Fruit fly (Drosophila melanogaster) whole organism, embryonic: ENCODE results near the gene thoc6.

ENCODE experiments used
- Adf1 ChIP-seq: fragments of 200-800 bp; sonication (Bioruptor generic); IDR thresholded peaks from 2 replicates; pipeline ENCODE4 v1.3.6; 2022; ENCODE audit warnings: missing biosample characterization, missing genetic modification characterization
- BEAF-32 ChIP-seq: fragments of 200-800 bp; sonication (Bioruptor generic); optimal IDR thresholded peaks from 3 replicates; lab custom pipeline; 2017; ENCODE audit warnings: missing biosample characterization, missing genetic modification characterization, mild to moderate bottlenecking, moderate library complexity, missing genetic modification reagents
- CG11247 ChIP-seq: fragments of 200-800 bp; sonication (Bioruptor generic); IDR thresholded peaks from 2 replicates; pipeline ENCODE4 v1.3.6; 2022; ENCODE audit warnings: missing biosample characterization, missing genetic modification characterization
- CG13775 ChIP-seq: fragments of 200-800 bp; sonication (Bioruptor generic); optimal IDR thresholded peaks from 3 replicates; lab custom pipeline; 2017; ENCODE audit warnings: missing biosample characterization, mild to moderate bottlenecking, missing genetic modification characterization
- CG15696 ChIP-seq: fragments of 200-800 bp; sonication (Bioruptor generic); optimal IDR thresholded peaks from 2 replicates; lab custom pipeline; 2019; ENCODE audit warnings: missing biosample characterization, mild to moderate bottlenecking, missing genetic modification characterization, moderate library complexity
- CG1602 ChIP-seq: fragments of 200-800 bp; sonication (Bioruptor generic); optimal IDR thresholded peaks from 3 replicates; lab custom pipeline; 2016; ENCODE audit warnings: missing biosample characterization, missing genetic modification characterization
- CG18011 ChIP-seq: fragments of 200-800 bp; sonication (Bioruptor generic); optimal IDR thresholded peaks from 2 replicates; lab custom pipeline; 2017; ENCODE audit warnings: missing biosample characterization, missing genetic modification characterization, mild to moderate bottlenecking, moderate library complexity, missing genotype
- CG2116 ChIP-seq: fragments of 200-800 bp; sonication (Bioruptor generic); optimal IDR thresholded peaks from 3 replicates; lab custom pipeline; 2018; ENCODE audit warnings: missing biosample characterization, mild to moderate bottlenecking, missing genetic modification characterization
- CG2678 ChIP-seq: fragments of 200-800 bp; sonication (Bioruptor generic); optimal IDR thresholded peaks from 3 replicates; lab custom pipeline; 2019; ENCODE audit warnings: missing biosample characterization, mild to moderate bottlenecking, missing genetic modification characterization, moderate library complexity
- CG30431 ChIP-seq: fragments of 200-800 bp; sonication (Bioruptor generic); optimal IDR thresholded peaks from 2 replicates; lab custom pipeline; 2017; ENCODE audit warnings: missing biosample characterization, missing genetic modification characterization
- CG31224 ChIP-seq: fragments of 200-800 bp; sonication (Bioruptor generic); IDR thresholded peaks from 2 replicates; pipeline ENCODE4 v1.3.6; 2022; ENCODE audit warnings: missing biosample characterization, missing genetic modification characterization
- CG3995 ChIP-seq: fragments of 200-800 bp; sonication (Bioruptor generic); optimal IDR thresholded peaks from 3 replicates; lab custom pipeline; 2016; ENCODE audit warnings: missing biosample characterization, missing genetic modification characterization
- CG4328 ChIP-seq: fragments of 200-800 bp; sonication (Bioruptor generic); optimal IDR thresholded peaks from 3 replicates; lab custom pipeline; 2017; ENCODE audit warnings: missing biosample characterization, missing genetic modification reagents, missing genetic modification characterization
- CG6654 ChIP-seq: fragments of 200-800 bp; sonication (Bioruptor generic); optimal IDR thresholded peaks from 2 replicates; lab custom pipeline; 2017; ENCODE audit warnings: missing biosample characterization, mild to moderate bottlenecking, missing genetic modification characterization
- CG7357 ChIP-seq: fragments of 200-800 bp; sonication (Bioruptor generic); IDR thresholded peaks from 3 replicates; pipeline ENCODE4 v1.3.6; 2022; ENCODE audit warnings: missing biosample characterization, missing genetic modification characterization
- CG7556 ChIP-seq: fragments of 200-800 bp; sonication (Bioruptor generic); optimal IDR thresholded peaks from 2 replicates; lab custom pipeline; 2017; ENCODE audit warnings: missing biosample characterization, mild to moderate bottlenecking, missing genetic modification characterization
- CG8924 ChIP-seq: fragments of 200-800 bp; optimal IDR thresholded peaks from 3 replicates; lab custom pipeline; 2019; ENCODE audit warnings: missing biosample characterization, mild to moderate bottlenecking, missing genetic modification characterization, moderate library complexity
- Dll ChIP-seq: fragments of 200-800 bp; sonication (Bioruptor generic); IDR thresholded peaks from 4 replicates; pipeline ENCODE4 v1.3.6; 2022; ENCODE audit warnings: missing biosample characterization, missing genetic modification characterization; ENCODE audit not compliant: partially characterized antibody
- H2.0 ChIP-seq: fragments of 200-800 bp; sonication (Bioruptor generic); IDR thresholded peaks from 2 replicates; pipeline ENCODE4 v1.3.6; 2022; ENCODE audit warnings: missing biosample characterization, missing genetic modification characterization
- Hr3 ChIP-seq: fragments of 200-800 bp; sonication (Bioruptor generic); optimal IDR thresholded peaks from 3 replicates; lab custom pipeline; 2016; ENCODE audit warnings: missing biosample characterization, missing genetic modification characterization
- Med ChIP-seq: fragments of 200-800 bp; sonication (Bioruptor generic); peaks from one replicate; lab custom pipeline; 2016; ENCODE audit warnings: missing biosample characterization, missing genetic modification characterization, mild to moderate bottlenecking, inconsistent platforms, moderate library complexity
- Meics ChIP-seq: fragments of 200-800 bp; sonication (Bioruptor generic); optimal IDR thresholded peaks from 2 replicates; lab custom pipeline; 2017; ENCODE audit warnings: missing biosample characterization, mild to moderate bottlenecking, missing genetic modification characterization
- NfI ChIP-seq: fragments of 200-800 bp; sonication (Bioruptor generic); optimal IDR thresholded peaks from 3 replicates; lab custom pipeline; 2018; ENCODE audit warnings: missing biosample characterization, mild to moderate bottlenecking, missing genetic modification characterization, moderate library complexity
- Pdp1 ChIP-seq, 2 experiments: fragments of 200-800 bp; sonication (Bioruptor generic); optimal IDR thresholded peaks; 3 replicates each; lab custom pipeline; 2016; ENCODE audit warnings: missing biosample characterization in 2 of 2, missing genetic modification characterization in 2 of 2, mild to moderate bottlenecking in 1 of 2, moderate library complexity in 1 of 2
- Rfx ChIP-seq: fragments of 200-800 bp; sonication (Bioruptor generic); IDR thresholded peaks from 2 replicates; pipeline ENCODE4 v1.3.6; 2022; ENCODE audit warnings: missing biosample characterization, missing genetic modification characterization
- Sox100B ChIP-seq: fragments of 200-800 bp; sonication (Bioruptor generic); optimal IDR thresholded peaks from 3 replicates; lab custom pipeline; 2018; ENCODE audit warnings: missing biosample characterization, mild to moderate bottlenecking, missing genetic modification characterization
- Spps ChIP-seq: fragments of 200-800 bp; sonication (Bioruptor generic); optimal IDR thresholded peaks from 2 replicates; lab custom pipeline; 2018; ENCODE audit warnings: missing biosample characterization, mild to moderate bottlenecking, missing genetic modification characterization
- Taf1 ChIP-seq: fragments of 200-800 bp; sonication (Bioruptor generic); IDR thresholded peaks from 2 replicates; pipeline ENCODE4 v1.3.6; 2022; ENCODE audit warnings: missing biosample characterization, missing genetic modification characterization
- Vsx1 ChIP-seq: fragments of 200-800 bp; sonication (Bioruptor generic); optimal IDR thresholded peaks from 2 replicates; lab custom pipeline; 2017; ENCODE audit warnings: missing biosample characterization, mild to moderate bottlenecking, missing genetic modification characterization, missing genetic modification reagents
- bsh ChIP-seq, 2 experiments: fragments of 200-800 bp; sonication (Bioruptor generic); optimal IDR thresholded peaks; 2 replicates each; lab custom pipeline; 2017 to 2018; ENCODE audit warnings: mild to moderate bottlenecking in 2 of 2, missing biosample characterization in 2 of 2, missing genetic modification characterization in 2 of 2, moderate library complexity in 1 of 2
- caup ChIP-seq: fragments of 200-800 bp; sonication (Bioruptor generic); optimal IDR thresholded peaks from 3 replicates; lab custom pipeline; 2017; ENCODE audit warnings: missing biosample characterization, mild to moderate bottlenecking, missing genetic modification characterization, moderate library complexity; ENCODE audit not compliant: severe bottlenecking
- corto ChIP-seq: fragments of 200-800 bp; sonication (Bioruptor generic); optimal IDR thresholded peaks from 2 replicates; lab custom pipeline; 2016; ENCODE audit warnings: missing biosample characterization, mild to moderate bottlenecking, missing genetic modification characterization, moderate library complexity
- croc ChIP-seq: fragments of 200-800 bp; sonication (Bioruptor generic); conservative IDR thresholded peaks from 3 replicates; pipeline ENCODE4 v1.3.6; 2022; ENCODE audit warnings: missing biosample characterization, missing genetic modification characterization
- dmrt99B ChIP-seq: fragments of 200-800 bp; sonication (Bioruptor generic); optimal IDR thresholded peaks from 2 replicates; lab custom pipeline; 2018; ENCODE audit warnings: missing biosample characterization, mild to moderate bottlenecking, missing genetic modification characterization, moderate library complexity
- fd64A ChIP-seq: fragments of 200-800 bp; sonication (Bioruptor generic); optimal IDR thresholded peaks from 3 replicates; lab custom pipeline; 2018; ENCODE audit warnings: missing biosample characterization, mild to moderate bottlenecking, missing genetic modification characterization
- ftz-f1 ChIP-seq: fragments of 200-800 bp; sonication (Bioruptor generic); optimal IDR thresholded peaks from 2 replicates; lab custom pipeline; 2016; ENCODE audit warnings: missing biosample characterization, missing genetic modification characterization
- gfzf ChIP-seq: fragments of 200-800 bp; sonication (Bioruptor generic); optimal IDR thresholded peaks from 2 replicates; lab custom pipeline; 2016; ENCODE audit warnings: missing biosample characterization, mild to moderate bottlenecking, missing genetic modification characterization, moderate library complexity
- ham ChIP-seq: fragments of 200-800 bp; sonication (Bioruptor generic); IDR thresholded peaks from 2 replicates; pipeline ENCODE4 v1.3.6; 2022; ENCODE audit warnings: missing biosample characterization, missing genetic modification characterization
- knrl ChIP-seq: fragments of 200-800 bp; sonication (Bioruptor generic); IDR thresholded peaks from 3 replicates; pipeline ENCODE4 v1.3.6; 2022; ENCODE audit warnings: missing biosample characterization, missing genetic modification characterization; ENCODE audit not compliant: partially characterized antibody
- lbe ChIP-seq: fragments of 200-800 bp; sonication (Bioruptor generic); optimal IDR thresholded peaks from 2 replicates; lab custom pipeline; 2016; ENCODE audit warnings: missing biosample characterization, mild to moderate bottlenecking, missing genetic modification characterization
- lmd ChIP-seq: fragments of 200-800 bp; sonication (Bioruptor generic); IDR thresholded peaks from 2 replicates; pipeline ENCODE4 v1.3.6; 2022; ENCODE audit warnings: missing biosample characterization, missing genetic modification characterization
- lola ChIP-seq, 3 experiments: fragments of >200 bp in 2 of 3; fragments of 200-800 bp in 1 of 3; sonication (Bioruptor generic) in 1 of 3; optimal IDR thresholded peaks; 2 replicates each; lab custom pipeline; 2017 to 2019; ENCODE audit warnings: missing biosample characterization in 3 of 3, missing genetic modification characterization in 3 of 3, mild to moderate bottlenecking in 1 of 3, moderate library complexity in 1 of 3
- mld ChIP-seq: fragments of 200-800 bp; sonication (Bioruptor generic); IDR thresholded peaks from 3 replicates; pipeline ENCODE4 v1.3.6; 2022; ENCODE audit warnings: missing biosample characterization, missing genetic modification characterization; ENCODE audit not compliant: partially characterized antibody
- nmo ChIP-seq: fragments of 200-800 bp; sonication (Bioruptor generic); optimal IDR thresholded peaks from 2 replicates; lab custom pipeline; 2018; ENCODE audit warnings: missing biosample characterization, mild to moderate bottlenecking, missing genetic modification characterization, moderate library complexity
- org-1 ChIP-seq: fragments of 200-800 bp; sonication (Bioruptor generic); optimal IDR thresholded peaks from 2 replicates; lab custom pipeline; 2017; ENCODE audit warnings: missing biosample characterization, missing genetic modification characterization
- slou ChIP-seq: fragments of 200-800 bp; sonication (Bioruptor generic); optimal IDR thresholded peaks from 3 replicates; lab custom pipeline; 2016; ENCODE audit warnings: missing biosample characterization, missing genetic modification characterization
- sna ChIP-seq: fragments of 200-800 bp; sonication (Bioruptor generic); IDR thresholded peaks from 2 replicates; pipeline ENCODE4 v1.3.6; 2022; ENCODE audit warnings: missing biosample characterization, missing genetic modification characterization; ENCODE audit not compliant: partially characterized antibody
- trh ChIP-seq: fragments of 200-800 bp; sonication (Bioruptor generic); optimal IDR thresholded peaks from 2 replicates; lab custom pipeline; 2016; ENCODE audit warnings: missing biosample characterization, missing genetic modification characterization
- vvl ChIP-seq: fragments of 200-800 bp; sonication (Bioruptor generic); IDR thresholded peaks from 2 replicates; pipeline ENCODE4 v1.3.6; 2022; ENCODE audit warnings: missing biosample characterization, missing genetic modification characterization

thoc6 gene

dm6 chr3L:12222945-12223634 lies 29.6 kb upstream of the thoc6 start (continued):
- TF ChIP-seq Adf1 (GFP tag; lab: Robert Waterston, UW) (no peak), lbe (GFP tag; lab: Kevin White, UChicago) (no peak), CG2116 (GFP tag; lab: Kevin White, UChicago) (no peak), Hr3 (GFP tag; lab: Kevin White, UChicago) (no peak), Rfx (GFP tag; lab: Robert Waterston, UW) (peak; percentile 65), CG11247 (0 out of 2 replicates have a peak, but pooled peaks have one; percentile 31), trh (GFP tag; lab: Kevin White, UChicago) (no peak), Pdp1 (GFP tag; optimal IDR thresholded peaks at IDR 0.05; lab: Kevin White, UChicago) (no peak), CG7556 (GFP tag; lab: Kevin White, UChicago) (no peak), ham (GFP tag; lab: Robert Waterston, UW) (no peak), knrl (no peak), CG8924 (tag; lab: Kevin White, UChicago) (peak; percentile 46), slou (GFP tag; lab: Kevin White, UChicago) (no peak), Vsx1 (GFP tag; lab: Kevin White, UChicago) (no peak), Spps (tag; lab: Kevin White, UChicago) (peak; percentile 9), gfzf (no peak), CG2678 (tag; lab: Kevin White, UChicago) (peak; percentile 74), croc (GFP tag; lab: Robert Waterston, UW) (no peak), Meics (GFP tag; lab: Kevin White, UChicago) (no peak), Sox100B (GFP tag; lab: Kevin White, UChicago) (peak; percentile 33), CG6654 (GFP tag; lab: Kevin White, UChicago) (no peak), caup (peak; percentile 12), CG1602 (GFP tag; lab: Kevin White, UChicago) (no peak), Med (GFP tag; lab: Kevin White, UChicago) (peak; percentile 78), sna (GFP tag; lab: Robert Waterston, UW) (no peak), CG7357 (GFP tag; lab: Robert Waterston, UW) (no peak), lmd (GFP tag; lab: Robert Waterston, UW) (no peak), CG15696 (no peak), org-1 (GFP tag; lab: Kevin White, UChicago) (no peak), BEAF-32 (no peak), CG4328 (no peak), ftz-f1 (GFP tag; lab: Kevin White, UChicago) (no peak), fd64A (GFP tag; lab: Kevin White, UChicago) (no peak), mld (GFP tag; lab: Robert Waterston, UW) (no peak), dmrt99B (tag; lab: Kevin White, UChicago) (peak; percentile 45), vvl (GFP tag; lab: Robert Waterston, UW) (peak; percentile 55; the same call in 1 of the 2 replicates), CG13775 (GFP tag; lab: Kevin White, UChicago) (no peak), bsh (GFP tag; optimal IDR thresholded peaks at IDR 0.05; lab: Kevin White, UChicago) (no peak), CG30431 (GFP tag; lab: Kevin White, UChicago) (no peak), NfI (GFP tag; lab: Kevin White, UChicago) (peak; percentile 9), corto (GFP tag; lab: Kevin White, UChicago) (no peak), CG3995 (no peak), lola (GFP tag; optimal IDR thresholded peaks at IDR 0.05; lab: Kevin White, UChicago) (no peak), nmo (peak; percentile 48), Dll (no peak), Taf1 (no peak), CG18011 (no peak), CG31224 (no peak), H2.0 (GFP tag; lab: Robert Waterston, UW) (peak; percentile 35; the same call in 1 of the 2 replicates)
